Worm (Caenorhabditis elegans) whole organism, L4 larva: ENCODE results near the gene mrps-9.

Experiments used
- ama-1 ChIP-seq: fragments of 150-350 bp; optimal IDR thresholded peaks from 2 replicates; lab custom pipeline; 2014; ENCODE audit warnings: inconsistent platforms, mixed read lengths
- lin-15B ChIP-seq: fragments of 150-350 bp; sonication (generic microtip); optimal IDR thresholded peaks from 3 replicates; lab custom pipeline; 2014; ENCODE audit warnings: missing biosample characterization, missing genetic modification characterization
- nhr-77 ChIP-seq: fragments of 150-350 bp; optimal IDR thresholded peaks from 2 replicates; lab custom pipeline; 2014; ENCODE audit warnings: missing biosample characterization, missing genetic modification characterization
- zip-2 ChIP-seq: fragments of 150-350 bp; optimal IDR thresholded peaks from 2 replicates; lab custom pipeline; 2014; ENCODE audit warnings: missing biosample characterization, missing genetic modification characterization

ce11 chrIII:8249381-8249780, 16.5 kb upstream of the mrps-9 start, which contains the start of the genes C02F5.10 and C02F5.2:
- TF ChIP-seq zip-2 (tag; lab: Kevin White, UChicago) (no peak), ama-1 (lab: Kevin White, UChicago) (no peak), lin-15B (tag; lab: Kevin White, UChicago) (no peak), nhr-77 (tag; lab: Kevin White, UChicago) (no peak)
